Fruit fly (Drosophila melanogaster) Kc167 (cell line): ENCODE results near the gene DCTN6-p27.

Source experiments
- Myc ChIP-seq: fragments of >200 bp; optimal IDR thresholded peaks from 2 replicates; lab custom pipeline; 2017; ENCODE audit warnings: missing external identifiers
- Sin3A ChIP-seq: fragments of >200 bp; optimal IDR thresholded peaks from 2 replicates; lab custom pipeline; 2018; ENCODE audit warnings: missing external identifiers
- h ChIP-seq: fragments of >200 bp; optimal IDR thresholded peaks from 3 replicates; lab custom pipeline; 2018; ENCODE audit warnings: missing external identifiers
- insv ChIP-seq: fragments of >200 bp; optimal IDR thresholded peaks from 3 replicates; lab custom pipeline; 2018; ENCODE audit warnings: missing external identifiers
- psq ChIP-seq: fragments of >200 bp; optimal IDR thresholded peaks from 2 replicates; lab custom pipeline; 2017; ENCODE audit warnings: missing external identifiers
- ttk ChIP-seq: sonication (Bioruptor generic); optimal IDR thresholded peaks from 2 replicates; lab custom pipeline; 2017; ENCODE audit warnings: missing external identifiers

DCTN6-p27 gene

DNA sequence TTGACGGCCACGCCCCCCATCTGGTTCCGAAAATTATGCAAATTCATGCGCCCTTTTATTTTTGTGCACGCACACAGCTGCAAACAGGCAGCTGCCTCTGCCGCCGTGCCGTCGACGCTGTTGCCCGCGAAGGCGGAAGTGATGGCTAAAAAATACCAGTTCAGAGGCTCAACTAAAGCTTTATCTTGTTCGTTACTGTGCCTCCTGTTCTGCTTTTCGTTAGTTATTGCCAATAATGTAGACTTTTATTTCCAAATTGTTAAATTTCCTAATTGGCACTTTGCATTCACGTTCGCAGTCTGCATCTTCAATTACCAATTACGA lies 2.2 kb downstream of the DCTN6-p27 start:
- TF ChIP-seq h (no peak), psq (lab: Kevin White, UChicago) (no peak), insv (no peak)

DNA sequence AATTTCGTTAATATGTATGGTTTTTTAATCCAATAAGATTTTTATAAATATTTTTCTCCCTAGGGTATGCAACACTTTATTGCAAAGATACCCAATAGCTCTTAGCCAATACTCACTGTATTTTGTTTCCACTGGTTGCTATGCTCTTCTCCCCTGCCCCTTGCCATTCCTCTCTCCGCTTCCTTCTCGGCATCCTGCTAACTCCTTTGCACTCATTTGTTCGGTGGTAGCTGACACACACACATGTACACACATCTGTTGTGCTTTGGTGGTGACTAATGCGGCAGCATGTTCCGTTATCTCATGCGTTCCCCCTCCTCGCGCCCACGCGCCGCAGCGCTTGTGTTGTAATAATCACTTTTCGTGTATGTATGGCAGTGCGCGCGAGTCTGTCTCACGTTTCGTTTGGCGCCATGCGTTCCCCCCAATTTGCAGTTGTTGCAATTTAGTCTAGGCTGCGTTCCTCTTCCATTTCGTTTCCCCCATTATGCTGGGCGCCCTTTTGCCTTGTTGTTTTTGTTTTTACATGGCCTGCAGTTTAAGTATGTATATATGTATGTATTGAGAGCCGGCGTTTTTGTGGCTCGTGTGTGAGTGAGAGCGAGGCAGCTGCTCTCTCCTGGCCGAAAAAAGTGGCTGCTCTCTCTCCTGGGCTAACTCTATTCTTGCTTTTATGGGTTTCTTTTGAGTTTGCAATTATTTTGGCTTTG lies 2.8 kb downstream of the DCTN6-p27 start, which contains the start of gene Polr1D:
Polr1D (minus strand) TSS at position 420 of the 710 bp plus-strand sequence.
- TF ChIP-seq psq (lab: Kevin White, UChicago) (no peak), h (no peak), Sin3A (no peak), Myc (lab: Kevin White, UChicago) (no peak), insv (no peak)

DNA sequence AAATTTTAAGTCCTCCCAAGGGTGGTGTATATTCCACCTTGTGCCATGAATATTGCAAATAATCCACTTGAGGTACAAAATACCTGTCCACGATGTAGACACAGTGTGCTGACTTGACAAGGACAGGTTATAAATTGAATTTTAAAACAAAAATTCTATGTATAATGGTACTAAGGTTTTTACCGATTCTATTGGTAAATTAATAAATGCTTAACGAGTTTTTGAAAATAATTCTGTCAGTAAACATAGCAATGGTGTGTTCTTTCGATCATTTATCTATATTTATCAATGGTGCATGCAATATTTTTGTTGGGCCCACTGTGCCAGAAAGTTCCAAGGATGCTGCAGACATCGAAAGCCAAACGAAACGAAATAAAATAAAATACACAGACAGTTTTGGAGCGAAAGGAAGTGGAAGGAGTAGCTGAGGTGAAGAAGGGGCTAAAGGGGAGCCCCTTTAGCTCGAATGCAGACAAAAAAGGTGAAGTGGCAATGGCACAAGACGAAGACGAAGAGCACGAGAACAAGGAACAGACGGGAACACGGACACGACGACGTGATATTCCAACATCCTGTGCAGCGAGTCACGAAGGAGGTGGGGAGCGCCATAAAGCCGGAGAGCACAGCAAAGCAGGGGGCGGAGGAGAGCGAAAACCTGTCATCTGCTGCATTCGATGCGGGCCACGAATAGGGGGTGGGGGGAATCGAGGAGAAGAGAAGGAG lies 4.0 kb downstream of the DCTN6-p27 start:
- TF ChIP-seq Sin3A (no peak), psq (lab: Kevin White, UChicago) (no peak), ttk (lab: Kevin White, UChicago) (no peak), h (no peak), insv (no peak), Myc (lab: Kevin White, UChicago) (no peak)

DNA sequence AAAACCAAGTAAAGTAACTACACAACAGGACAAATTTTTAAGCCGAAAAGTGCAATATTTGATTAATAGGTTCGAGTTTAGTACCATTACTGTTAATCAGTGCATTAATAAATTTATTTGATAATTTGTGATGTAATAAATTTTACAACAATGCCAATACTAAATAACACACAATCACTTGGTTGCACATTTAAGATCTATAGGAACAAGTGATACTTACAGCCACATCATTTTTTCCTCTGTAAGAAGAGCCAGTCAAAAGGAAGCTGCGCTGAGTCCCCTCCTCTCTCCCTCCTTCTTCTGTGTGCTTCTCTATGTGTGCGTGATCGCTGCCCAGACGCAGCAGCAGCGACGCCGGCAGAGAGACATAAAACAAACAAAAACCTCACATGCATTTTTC lies 4.6 kb downstream of the DCTN6-p27 start:
- no peak for TF ChIP-seq psq (lab: Kevin White, UChicago)

DNA sequence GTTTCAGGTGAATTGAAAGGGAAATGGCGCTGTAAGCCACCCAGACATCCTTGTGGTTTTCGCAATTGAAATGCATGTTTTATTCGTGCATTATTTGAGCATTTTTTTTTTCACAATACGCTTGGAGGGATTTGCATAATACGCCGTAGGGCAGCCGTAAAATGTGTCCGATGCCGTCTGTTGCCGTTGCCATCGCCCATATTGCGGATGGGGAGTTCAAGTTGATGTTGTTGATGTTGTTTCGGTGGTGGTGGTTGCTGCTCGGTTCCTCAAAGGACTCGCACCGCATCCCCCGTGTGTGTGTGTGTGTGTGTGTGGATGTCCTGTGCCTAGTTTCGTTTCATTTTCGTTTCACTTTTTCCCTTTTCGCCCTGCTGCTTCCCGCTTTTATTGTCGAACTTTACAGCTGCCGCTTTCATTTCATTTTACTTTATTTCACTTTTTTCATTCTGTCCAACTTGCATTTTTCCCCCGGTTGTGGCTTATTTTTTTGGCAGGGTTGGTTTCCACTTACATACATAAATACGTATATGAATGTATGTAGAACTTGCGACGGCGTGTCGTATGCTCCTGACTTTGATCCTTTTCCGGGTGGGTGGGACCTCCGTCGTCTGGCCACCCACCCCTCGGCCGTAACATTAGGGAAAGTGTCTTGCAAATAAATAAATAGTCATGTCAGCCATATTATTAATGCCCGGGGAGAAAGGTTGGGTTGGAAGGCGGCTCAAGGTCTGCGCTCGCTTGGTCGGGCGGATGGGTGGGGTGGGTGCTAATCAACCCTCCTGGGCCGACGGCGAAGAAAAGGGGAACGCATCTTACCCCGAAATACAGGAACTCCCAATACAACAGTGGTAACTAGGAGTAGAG lies 5.6 kb downstream of the DCTN6-p27 start:
- no peak for TF ChIP-seq ttk (lab: Kevin White, UChicago)
- TF ChIP-seq psq (lab: Kevin White, UChicago): no peak
- no peak for TF ChIP-seq h
- no peak for TF ChIP-seq Sin3A
- TF ChIP-seq Myc (lab: Kevin White, UChicago): no peak
- TF ChIP-seq insv: no peak

DNA sequence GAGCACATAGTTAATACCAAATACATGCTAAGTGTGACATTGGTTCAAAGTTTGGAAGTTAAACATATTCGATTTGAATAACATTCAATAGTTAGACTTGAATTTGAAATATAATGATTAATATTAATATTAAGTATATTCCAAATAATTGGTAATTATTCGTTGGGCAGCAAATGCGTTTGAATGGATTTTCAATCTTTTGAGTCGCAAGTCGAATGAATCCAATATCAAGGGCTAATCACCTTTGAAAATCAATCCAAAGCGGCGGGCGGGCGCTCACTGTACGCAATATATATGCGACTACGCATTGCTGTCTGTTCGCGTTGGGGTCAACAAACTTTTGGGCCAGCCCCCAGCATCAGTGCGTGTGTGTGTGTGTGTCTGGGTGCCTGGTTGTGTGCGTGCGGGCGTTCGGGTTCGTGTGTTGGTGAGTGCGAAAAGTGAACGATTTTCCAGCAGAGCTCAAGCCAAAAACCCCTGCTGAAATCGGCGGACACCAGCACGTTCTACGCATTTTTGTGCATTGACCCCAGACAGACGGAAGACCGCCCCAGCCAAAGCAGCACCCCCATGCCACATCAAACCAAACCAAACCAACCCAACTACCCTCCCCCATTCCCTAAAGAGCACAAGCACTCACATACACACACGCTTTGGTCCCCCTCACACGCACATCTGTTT lies 6.4 kb downstream of the DCTN6-p27 start:
- TF ChIP-seq Sin3A: no peak
- TF ChIP-seq psq (lab: Kevin White, UChicago): no peak
- TF ChIP-seq h: no peak
- no peak for TF ChIP-seq ttk (lab: Kevin White, UChicago)
- no peak for TF ChIP-seq Myc (lab: Kevin White, UChicago)
- TF ChIP-seq insv: no peak

DNA sequence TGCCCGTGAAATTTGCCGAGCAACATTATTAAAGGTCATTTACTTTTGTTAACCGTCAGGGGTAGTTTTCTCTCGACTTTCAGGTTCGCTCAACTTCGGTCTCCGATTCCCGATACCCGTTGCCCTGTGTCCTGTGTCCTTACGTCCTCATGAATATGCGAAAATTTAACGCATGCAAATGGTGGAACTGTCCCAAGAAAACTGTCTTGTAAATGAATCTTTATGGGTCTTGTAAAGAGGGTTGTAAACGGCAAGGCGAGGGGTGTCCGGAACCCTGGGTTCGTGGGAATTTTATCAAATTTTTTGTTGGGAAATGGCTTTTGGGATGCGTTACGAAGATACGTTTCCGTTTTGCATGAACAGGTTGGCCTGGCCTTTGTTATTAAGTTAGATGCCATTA lies 7.6 kb downstream of the DCTN6-p27 start:
- TF ChIP-seq Myc (lab: Kevin White, UChicago): no peak
- no peak for TF ChIP-seq psq (lab: Kevin White, UChicago)
- TF ChIP-seq h: no peak
- no peak for TF ChIP-seq ttk (lab: Kevin White, UChicago)
- no peak for TF ChIP-seq Sin3A
- TF ChIP-seq insv: no peak

DNA sequence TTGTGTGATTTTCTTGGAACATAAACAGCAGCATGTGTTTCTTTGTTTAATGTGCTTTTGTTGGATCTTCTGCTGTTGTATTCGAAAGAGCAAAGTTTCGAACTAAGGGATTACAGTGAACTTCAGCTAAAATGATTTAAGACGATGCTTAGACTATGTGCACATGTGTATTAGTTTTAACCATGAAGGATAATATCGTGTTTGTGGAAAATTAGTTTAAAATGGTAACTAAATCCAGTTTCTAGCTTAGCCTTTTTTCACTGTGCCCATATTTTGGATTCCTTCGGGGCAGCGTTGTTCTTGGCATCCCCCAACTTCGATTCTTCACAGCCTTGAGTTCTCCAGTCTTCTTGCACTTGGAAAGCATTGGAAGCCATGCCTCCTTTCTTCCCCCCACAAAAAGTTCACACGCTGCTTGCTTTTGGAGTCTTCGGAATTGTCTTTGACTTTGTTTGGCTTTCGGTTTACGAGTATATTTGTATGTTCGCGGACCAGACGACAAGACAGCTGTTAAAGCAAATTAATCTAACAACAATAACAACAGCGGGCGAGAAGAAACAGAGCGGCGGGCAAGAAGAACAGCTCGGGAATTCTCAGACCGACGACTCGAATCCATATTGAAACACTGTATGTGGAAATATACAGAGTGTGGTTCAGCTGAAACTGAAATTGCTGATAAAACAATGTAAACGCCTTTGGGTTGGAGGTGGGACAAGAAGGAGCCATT lies 8.3 kb downstream of the DCTN6-p27 start:
- TF ChIP-seq Myc (lab: Kevin White, UChicago) (no peak), h (no peak), insv (no peak), ttk (lab: Kevin White, UChicago) (no peak), Sin3A (no peak), psq (lab: Kevin White, UChicago) (no peak)

DNA sequence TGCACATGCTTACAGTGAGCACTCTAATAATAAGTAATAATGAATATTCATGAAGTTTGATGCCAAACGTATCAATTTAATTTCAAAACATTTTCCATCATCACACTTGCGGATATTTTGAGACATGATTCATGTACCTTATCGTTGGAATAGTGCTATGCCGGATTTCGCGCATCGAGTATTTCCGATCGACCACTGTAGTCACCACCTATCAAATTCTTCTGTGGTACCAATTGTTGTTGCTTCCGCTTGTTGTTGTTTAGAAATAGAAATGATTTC lies 8.8 kb downstream of the DCTN6-p27 start:
- no peak for TF ChIP-seq psq (lab: Kevin White, UChicago)
- no peak for TF ChIP-seq insv
- no peak for TF ChIP-seq h
- no peak for TF ChIP-seq ttk (lab: Kevin White, UChicago)
- no peak for TF ChIP-seq Sin3A
- no peak for TF ChIP-seq Myc (lab: Kevin White, UChicago)

DNA sequence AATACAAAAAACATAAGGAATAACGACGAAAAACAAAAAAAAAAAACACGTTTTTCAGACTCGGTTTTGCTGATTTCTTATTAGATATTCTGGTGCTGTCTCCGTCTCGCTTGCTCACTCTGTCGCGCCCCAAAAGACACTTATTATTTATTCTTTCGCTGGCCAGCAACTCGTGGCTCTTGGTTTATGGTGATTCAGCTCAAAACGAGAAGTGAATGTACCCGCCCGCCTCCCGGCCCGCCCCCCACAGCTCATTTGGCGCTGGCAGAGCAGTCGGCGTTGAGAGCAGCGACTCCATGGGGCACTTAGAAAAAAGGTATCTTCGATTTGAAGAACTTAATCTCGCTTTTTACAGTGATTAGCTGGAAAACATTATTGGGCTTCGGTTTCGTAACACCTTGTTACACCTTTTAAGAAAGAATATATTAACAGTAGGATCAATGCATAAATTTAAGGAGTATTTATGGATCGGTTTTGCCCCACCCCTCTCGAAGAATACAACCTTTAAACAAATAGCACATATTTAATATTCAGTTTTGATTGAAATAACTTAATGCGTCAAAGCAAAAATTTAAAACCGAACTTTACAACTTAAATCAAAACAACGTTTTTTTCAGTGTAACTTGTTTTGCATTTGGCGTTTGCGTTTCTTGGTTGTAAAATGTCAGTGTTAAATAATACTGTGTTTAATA lies 9.5 kb downstream of the DCTN6-p27 start:
- TF ChIP-seq insv (no peak), Sin3A (no peak), psq (lab: Kevin White, UChicago) (no peak), Myc (lab: Kevin White, UChicago) (no peak), h (no peak), ttk (lab: Kevin White, UChicago) (no peak)

DNA sequence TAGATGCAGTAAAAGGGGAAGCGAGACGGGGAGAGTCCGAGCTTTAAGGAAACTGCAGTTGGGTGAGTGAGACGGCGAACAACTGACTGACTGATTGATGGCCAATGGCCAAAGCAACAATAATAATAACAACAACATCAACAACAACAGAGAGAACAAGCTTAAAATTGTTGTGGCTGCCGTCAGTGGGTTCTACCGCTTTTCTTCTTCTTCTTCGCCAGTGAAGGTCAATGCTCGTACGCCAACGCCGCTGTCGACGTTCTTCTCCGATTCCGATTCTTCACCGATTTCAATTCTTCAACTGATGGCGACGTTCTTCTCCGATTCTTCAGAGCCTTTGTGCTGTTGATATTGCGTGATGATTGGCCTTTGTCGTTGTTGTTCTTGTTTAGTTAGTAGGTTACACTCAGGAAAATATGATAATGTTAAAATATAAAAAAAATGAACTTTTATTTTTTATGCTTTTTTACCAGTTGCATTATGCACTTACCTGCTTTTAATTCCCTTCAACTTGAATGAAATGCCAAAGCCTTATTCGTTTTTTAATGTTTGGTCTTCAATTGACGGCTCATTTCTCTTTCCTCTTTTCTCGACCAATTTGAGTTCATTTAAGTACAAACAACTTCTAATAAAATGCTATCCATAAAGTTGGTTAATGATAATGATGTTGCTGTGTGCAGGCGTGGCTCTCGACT lies 10.2 kb downstream of the DCTN6-p27 start:
- TF ChIP-seq ttk (lab: Kevin White, UChicago) (no peak), psq (lab: Kevin White, UChicago) (no peak), insv (no peak)
